Fruit fly (Drosophila melanogaster) whole organism: ENCODE measurements around the gene CG1368.

ENCODE experiments used
- CG8478 ChIP-seq: fragments of >200 bp; optimal IDR thresholded peaks from 2 replicates; lab custom pipeline; 2018; ENCODE audit warnings: inconsistent platforms
- EcR ChIP-seq, 2 experiments: fragments of >200 bp; optimal IDR thresholded peaks; 2 replicates each; lab custom pipeline; 2017; ENCODE audit warnings: missing biosample characterization in 2 of 2, missing genetic modification characterization in 2 of 2, missing genetic modification reagents in 2 of 2
- pan ChIP-seq: fragments of >200 bp; optimal IDR thresholded peaks from 2 replicates; lab custom pipeline; 2017
- psq ChIP-seq: fragments of >200 bp; optimal IDR thresholded peaks from 2 replicates; lab custom pipeline; 2017
- usp ChIP-seq: fragments of >200 bp; optimal IDR thresholded peaks from 2 replicates; lab custom pipeline; 2017; ENCODE audit warnings: missing biosample characterization, missing genetic modification characterization, mixed read lengths

DNA sequence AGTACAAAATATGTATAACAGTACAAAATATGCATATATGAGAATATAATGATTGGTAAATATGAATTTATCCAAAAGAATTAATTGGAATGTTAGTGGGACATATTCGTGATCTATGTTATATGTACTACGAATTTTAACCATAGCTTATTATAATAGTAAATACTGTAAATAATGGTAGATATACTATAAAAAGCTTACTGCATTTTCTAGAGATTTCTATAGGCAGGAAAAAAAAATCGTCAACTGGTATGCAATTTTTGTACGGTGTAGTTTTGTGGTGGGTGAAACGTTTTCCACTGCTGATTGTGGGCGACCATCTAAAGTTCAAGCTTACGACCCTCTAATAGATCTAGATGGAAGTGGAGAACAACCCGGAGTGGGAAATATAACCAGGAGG, 42.3 kb downstream of the CG1368 start:
- no peak for TF ChIP-seq EcR (GFP tag; optimal IDR thresholded peaks at IDR 0.05; lab: Kevin White, UChicago)
- TF ChIP-seq CG8478 = no peak
- TF ChIP-seq psq (lab: Kevin White, UChicago) = no peak
- no peak for TF ChIP-seq pan (lab: Kevin White, UChicago)
- TF ChIP-seq usp (GFP tag; lab: Kevin White, UChicago) = no peak
